Fruit fly (Drosophila melanogaster) whole organism, wandering third instar larva: ENCODE measurements around the gene CG12617.

ENCODE experiments used
- Abd-B ChIP-seq: fragments of >200 bp; optimal IDR thresholded peaks from 2 replicates; lab custom pipeline; 2017; ENCODE audit warnings: missing biosample characterization, missing genetic modification characterization
- CG9705 ChIP-seq: fragments of 200-800 bp; sonication (Bioruptor generic); optimal IDR thresholded peaks from 2 replicates; lab custom pipeline; 2018; ENCODE audit warnings: missing biosample characterization, mild to moderate bottlenecking, missing genetic modification characterization
- CrebA ChIP-seq: fragments of 200-800 bp; sonication (Bioruptor generic); optimal IDR thresholded peaks from 2 replicates; lab custom pipeline; 2016; ENCODE audit warnings: missing biosample characterization, mild to moderate bottlenecking, missing genetic modification characterization, borderline replicate concordance
- Dif ChIP-seq: fragments of 200-275, 200-300 bp; sonication (Bioruptor generic); optimal IDR thresholded peaks from 2 replicates; lab custom pipeline; 2018; ENCODE audit warnings: missing biosample characterization, missing genetic modification characterization; ENCODE audit not compliant: partially characterized antibody
- GATAd ChIP-seq: sonication (Bioruptor generic); optimal IDR thresholded peaks from 2 replicates; lab custom pipeline; 2016; ENCODE audit warnings: missing biosample characterization, missing genetic modification characterization
- HLH106 ChIP-seq: fragments of 200-800 bp; optimal IDR thresholded peaks from 3 replicates; lab custom pipeline; 2019; ENCODE audit warnings: missing biosample characterization, mild to moderate bottlenecking, missing genetic modification characterization, moderate library complexity
- Hnf4 ChIP-seq: fragments of 200-800 bp; sonication (Bioruptor generic); optimal IDR thresholded peaks from 2 replicates; lab custom pipeline; 2016; ENCODE audit warnings: missing biosample characterization, mild to moderate bottlenecking, missing genetic modification characterization
- Hr83 ChIP-seq: fragments of 200-300 bp; sonication (Bioruptor generic); optimal IDR thresholded peaks from 2 replicates; lab custom pipeline; 2016; ENCODE audit warnings: missing biosample characterization, mild to moderate bottlenecking, missing genetic modification characterization, moderate library complexity; ENCODE audit not compliant: poor library complexity, severe bottlenecking
- Jra ChIP-seq: sonication (Bioruptor generic); optimal IDR thresholded peaks from 2 replicates; lab custom pipeline; 2016; ENCODE audit warnings: missing biosample characterization, missing genetic modification characterization
- Mio ChIP-seq: sonication (Bioruptor generic); optimal IDR thresholded peaks from 2 replicates; lab custom pipeline; 2016; ENCODE audit warnings: missing biosample characterization, missing genetic modification characterization
- OdsH ChIP-seq: fragments of 200-800 bp; sonication (Bioruptor generic); optimal IDR thresholded peaks from 2 replicates; lab custom pipeline; 2016; ENCODE audit warnings: missing biosample characterization, mild to moderate bottlenecking, missing genetic modification characterization
- Rel ChIP-seq, 2 experiments: fragments of 200-800 bp; sonication (Bioruptor generic) in 1 of 2; optimal IDR thresholded peaks; 2 replicates in 1 of 2; 3 replicates in 1 of 2; lab custom pipeline; 2016 to 2019; ENCODE audit warnings: mild to moderate bottlenecking in 2 of 2, missing biosample characterization in 2 of 2, missing genetic modification characterization in 2 of 2, moderate library complexity in 1 of 2
- Vsx2 ChIP-seq: fragments of 200-300, 225-300 bp; sonication (Bioruptor generic); optimal IDR thresholded peaks from 2 replicates; lab custom pipeline; 2018; ENCODE audit warnings: missing biosample characterization, missing genetic modification characterization; ENCODE audit not compliant: partially characterized antibody
- brk ChIP-seq: fragments of 200-800 bp; sonication (Bioruptor generic); optimal IDR thresholded peaks from 2 replicates; lab custom pipeline; 2016; ENCODE audit warnings: missing biosample characterization, mild to moderate bottlenecking, missing genetic modification characterization
- dsf ChIP-seq: sonication (Bioruptor generic); optimal IDR thresholded peaks from 2 replicates; lab custom pipeline; 2016; ENCODE audit warnings: missing biosample characterization, missing genetic modification characterization, borderline replicate concordance
- ey ChIP-seq: fragments of 200-800 bp; sonication (Bioruptor generic); optimal IDR thresholded peaks from 2 replicates; lab custom pipeline; 2016; ENCODE audit warnings: missing biosample characterization, missing genetic modification characterization
- foxo ChIP-seq, 2 experiments: fragments of 200-800 bp; sonication (Bioruptor generic); optimal IDR thresholded peaks; 2 replicates in 1 of 2; 3 replicates in 1 of 2; lab custom pipeline; 2016 to 2017; ENCODE audit warnings: missing biosample characterization in 2 of 2, missing genetic modification characterization in 2 of 2
- fru ChIP-seq: fragments of 200-800 bp; sonication (Bioruptor generic); optimal IDR thresholded peaks from 3 replicates; lab custom pipeline; 2016; ENCODE audit warnings: missing biosample characterization, mild to moderate bottlenecking, missing genetic modification characterization
- h ChIP-seq: fragments of 200-800 bp; sonication (Bioruptor generic); optimal IDR thresholded peaks from 3 replicates; lab custom pipeline; 2016; ENCODE audit warnings: missing biosample characterization, mild to moderate bottlenecking, missing genetic modification characterization
- jim ChIP-seq: fragments of 175-275, 200-325 bp; sonication (Bioruptor generic); optimal IDR thresholded peaks from 2 replicates; lab custom pipeline; 2016; ENCODE audit warnings: missing biosample characterization, mild to moderate bottlenecking, missing genetic modification characterization
- lola ChIP-seq: fragments of >200 bp; optimal IDR thresholded peaks from 2 replicates; lab custom pipeline; 2017; ENCODE audit warnings: missing biosample characterization, missing genetic modification characterization
- pan ChIP-seq: fragments of >200 bp; optimal IDR thresholded peaks from 2 replicates; lab custom pipeline; 2017
- psq ChIP-seq: fragments of 200-800 bp; sonication (Bioruptor generic); optimal IDR thresholded peaks from 3 replicates; lab custom pipeline; 2017; ENCODE audit warnings: missing biosample characterization, mild to moderate bottlenecking, missing genetic modification characterization, moderate library complexity
- rgr ChIP-seq: fragments of 200-800 bp; sonication (Bioruptor generic); optimal IDR thresholded peaks from 3 replicates; lab custom pipeline; 2016; ENCODE audit warnings: missing biosample characterization, mild to moderate bottlenecking, missing genetic modification characterization
- sage ChIP-seq: fragments of 200-800 bp; sonication (Bioruptor generic); optimal IDR thresholded peaks from 2 replicates; lab custom pipeline; 2016; ENCODE audit warnings: missing biosample characterization, mild to moderate bottlenecking, missing genetic modification characterization
- sv ChIP-seq: fragments of 200-800 bp; sonication (Bioruptor generic); optimal IDR thresholded peaks from 3 replicates; lab custom pipeline; 2016; ENCODE audit warnings: missing biosample characterization, missing genetic modification characterization
- tai ChIP-seq: sonication (Bioruptor generic); optimal IDR thresholded peaks from 2 replicates; lab custom pipeline; 2016; ENCODE audit warnings: missing biosample characterization, missing genetic modification characterization
- usp ChIP-seq: fragments of >200 bp; optimal IDR thresholded peaks from 2 replicates; lab custom pipeline; 2017; ENCODE audit warnings: missing biosample characterization, missing genetic modification characterization

Gene CG12617

DNA sequence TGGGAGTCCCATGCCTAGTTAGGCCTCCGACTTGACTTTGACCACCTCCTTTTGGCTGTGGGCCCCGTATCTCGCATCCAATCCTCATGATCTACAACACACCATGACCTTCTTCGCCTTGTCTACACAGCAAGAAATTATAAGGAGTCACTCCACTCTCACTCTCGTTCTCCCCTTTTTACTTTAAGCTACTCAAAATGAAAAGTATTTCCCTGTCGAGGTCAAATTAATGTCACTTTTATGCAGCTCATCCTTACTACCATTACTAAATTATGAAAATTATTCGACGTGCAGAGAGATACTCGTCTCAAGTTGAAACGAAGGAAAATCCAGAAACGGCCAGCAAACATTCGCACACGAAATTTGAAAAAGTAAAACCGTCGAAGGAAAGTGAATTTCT lies 1.4 kb downstream of the CG12617 start:
- TF ChIP-seq brk (GFP tag; lab: Kevin White, UChicago) (no peak), ey (GFP tag; lab: Kevin White, UChicago) (no peak), foxo (GFP tag; optimal IDR thresholded peaks at IDR 0.05; lab: Kevin White, UChicago) (no peak), dsf (GFP tag; lab: Kevin White, UChicago) (no peak), rgr (no peak), Mio (no peak), Jra (GFP tag; lab: Kevin White, UChicago) (no peak)
- TF ChIP-seq, all 38 proteins: peak for 0

DNA sequence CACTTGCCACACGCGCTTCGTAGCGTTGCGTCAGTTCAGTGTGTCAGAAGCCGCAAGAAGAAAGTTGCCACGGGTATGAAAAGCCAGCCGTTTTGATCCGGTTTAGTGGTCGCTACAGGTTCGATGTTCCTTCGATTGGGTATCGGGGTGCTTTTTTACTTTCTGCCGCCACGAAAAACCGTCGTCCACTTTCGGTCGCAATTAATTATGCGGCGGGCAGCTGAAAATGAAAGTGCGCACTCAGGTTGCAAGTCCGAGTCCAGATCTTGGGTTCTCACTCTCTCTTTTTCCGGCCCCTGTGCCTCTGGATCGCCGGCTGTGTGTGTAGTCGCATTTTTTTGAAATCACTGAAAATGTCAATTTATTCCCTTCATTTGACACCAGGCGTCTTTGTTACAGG lies 2.5 kb downstream of the CG12617 start:
- no peak for TF ChIP-seq tai (GFP tag; lab: Kevin White, UChicago)
- TF ChIP-seq CG9705 (GFP tag; lab: Kevin White, UChicago), result no peak
- TF ChIP-seq HLH106, result no peak
- TF ChIP-seq pan (lab: Kevin White, UChicago), result no peak
- no peak for TF ChIP-seq foxo (GFP tag; optimal IDR thresholded peaks at IDR 0.05; lab: Kevin White, UChicago)
- no peak for TF ChIP-seq OdsH (GFP tag; lab: Kevin White, UChicago)
- TF ChIP-seq dsf (GFP tag; lab: Kevin White, UChicago), result no peak
- no peak for TF ChIP-seq Vsx2 (GFP tag; lab: Kevin White, UChicago)
- no peak for TF ChIP-seq Abd-B (GFP tag; lab: Kevin White, UChicago)
- TF ChIP-seq lola (GFP tag; lab: Kevin White, UChicago), result no peak
- no peak for TF ChIP-seq fru (GFP tag; lab: Kevin White, UChicago)
- TF ChIP-seq CrebA, result no peak
- no peak for TF ChIP-seq Mio
- no peak for TF ChIP-seq h (GFP tag; lab: Kevin White, UChicago)

DNA sequence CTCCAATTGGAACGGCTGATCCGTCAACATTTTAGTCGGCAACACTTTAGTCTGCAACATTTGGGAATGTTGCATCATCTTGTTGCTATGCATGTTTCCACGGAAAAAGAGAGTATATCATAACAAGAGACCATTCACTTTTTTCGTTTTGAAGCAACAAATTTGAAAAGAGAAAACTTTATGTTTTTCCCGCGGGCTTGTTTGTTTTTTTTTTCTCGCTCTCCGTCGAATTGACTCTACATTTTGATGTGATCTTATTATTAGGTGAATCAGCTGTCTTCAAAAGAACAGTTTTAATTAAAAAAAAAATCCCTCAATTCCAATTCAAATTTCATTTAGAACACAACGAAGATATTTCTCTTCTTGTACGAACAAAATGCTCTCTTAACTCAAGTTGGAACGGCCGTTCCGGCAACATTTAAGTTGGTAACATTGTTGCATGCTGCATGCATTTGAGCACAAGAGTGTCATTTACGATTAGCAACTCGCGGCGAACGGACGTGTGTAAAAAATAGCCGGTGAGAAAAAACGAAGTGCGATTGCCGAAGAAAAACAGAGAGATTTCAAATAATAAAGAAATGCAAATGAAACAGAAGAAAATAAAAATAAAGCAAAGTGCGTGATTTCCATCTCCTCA lies 16.4 kb downstream of the CG12617 start, which contains the start of gene spir:
Gene spir, plus strand, starts transcription at position 469 of the 637 bp plus-strand sequence.
- TF ChIP-seq Dif (GFP tag; lab: Kevin White, UChicago) (peak; percentile 43), usp (no peak), Hr83 (GFP tag; lab: Kevin White, UChicago) (peak; percentile 65), rgr (peak; percentile 20), Rel (GFP tag; optimal IDR thresholded peaks at IDR 0.05; lab: Kevin White, UChicago) (no peak), Rel (tag; optimal IDR thresholded peaks at IDR 0.05; lab: Kevin White, UChicago) (peak; percentile 6), brk (GFP tag; lab: Kevin White, UChicago) (peak; percentile 3), Jra (GFP tag; lab: Kevin White, UChicago) (no peak), foxo (GFP tag; optimal IDR thresholded peaks at IDR 0.05; lab: Kevin White, UChicago) (no peak), CrebA (peak; percentile 35), Vsx2 (GFP tag; lab: Kevin White, UChicago) (peak; percentile 67), Hnf4 (GFP tag; lab: Kevin White, UChicago) (peak; percentile 21), Abd-B (GFP tag; lab: Kevin White, UChicago) (no peak)
- TF ChIP-seq, all 38 proteins: peak for 8

DNA sequence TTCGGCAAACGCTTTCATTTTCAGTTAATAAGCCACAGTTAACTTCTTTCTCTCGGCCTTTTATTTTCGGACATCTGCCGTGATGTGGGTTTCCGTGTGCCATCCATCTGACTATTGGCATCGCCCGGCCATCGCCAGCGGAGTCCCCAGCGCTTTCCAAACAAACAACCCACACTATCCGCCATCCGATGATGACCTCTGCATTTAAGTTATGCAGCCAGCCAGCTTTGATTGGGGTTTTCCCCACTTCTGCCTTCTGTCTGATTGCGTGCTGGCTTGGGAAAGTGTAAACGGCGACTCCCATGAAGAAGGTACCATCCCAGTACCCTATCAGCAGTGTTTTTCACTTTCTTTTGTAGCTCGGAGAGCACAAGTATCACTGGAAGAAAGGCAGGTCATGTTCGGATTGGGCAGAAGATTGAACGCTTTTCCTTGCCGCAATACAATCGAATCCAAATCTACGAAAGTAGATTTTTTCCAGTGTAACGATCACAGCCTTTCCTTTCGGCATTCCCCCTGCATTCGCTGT lies 18.7 kb downstream of the CG12617 start:
- TF ChIP-seq CG9705 (GFP tag; lab: Kevin White, UChicago) (no peak), psq (GFP tag; lab: Kevin White, UChicago) (no peak), HLH106 (no peak), usp (no peak), jim (GFP tag; lab: Kevin White, UChicago) (no peak), GATAd (no peak), h (GFP tag; lab: Kevin White, UChicago) (no peak)

DNA sequence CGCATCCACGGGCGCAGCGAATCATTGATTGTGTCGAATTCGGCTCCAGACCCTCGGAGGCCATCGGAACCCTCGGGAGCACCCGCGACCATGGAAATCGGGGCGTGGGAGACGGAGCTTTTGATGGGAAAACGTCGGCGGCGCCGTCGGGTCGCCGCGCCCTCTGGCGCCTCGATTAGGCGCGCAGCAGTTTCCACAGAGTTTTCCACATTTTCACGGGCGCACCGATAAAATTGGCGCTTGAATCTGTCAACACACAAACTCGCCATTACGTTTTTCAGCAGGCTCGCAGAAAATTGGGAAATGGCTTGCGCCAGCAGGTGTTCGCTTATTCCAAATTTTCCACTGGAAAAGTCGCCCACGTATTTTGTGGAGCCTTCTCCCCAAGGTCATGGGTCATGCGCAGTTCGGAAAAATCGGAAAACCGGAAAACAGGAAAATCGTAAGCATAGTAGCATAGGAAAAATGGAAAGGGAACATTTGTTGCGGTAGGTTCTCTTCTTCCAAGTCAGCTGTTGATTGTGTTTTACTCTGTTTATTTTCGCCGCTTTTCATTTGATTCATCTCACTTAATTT lies 20.3 kb downstream of the CG12617 start:
- TF ChIP-seq h (GFP tag; lab: Kevin White, UChicago) (no peak), Abd-B (GFP tag; lab: Kevin White, UChicago) (no peak), sv (GFP tag; lab: Kevin White, UChicago) (no peak), sage (GFP tag; lab: Kevin White, UChicago) (no peak), GATAd (no peak), foxo (GFP tag; optimal IDR thresholded peaks at IDR 0.05; lab: Kevin White, UChicago) (no peak), Dif (GFP tag; lab: Kevin White, UChicago) (no peak), jim (GFP tag; lab: Kevin White, UChicago) (no peak)
